Worm (Caenorhabditis elegans) whole organism, dauer: Measurements from ENCODE around the gene tkt-1.

Experiments
- unc-62 ChIP-seq: sonication (generic microtip); optimal IDR thresholded peaks from 2 replicates; lab custom pipeline; 2017; ENCODE audit warnings: missing biosample characterization, missing genetic modification reagents, missing genetic modification characterization

Gene tkt-1

ce11 chrIV:10236106-10236505 is 7.3 kb upstream of the tkt-1 start:
- no peak for TF ChIP-seq unc-62 (GFP tag; lab: Kevin White, UChicago)

- TF ChIP-seq unc-62 (GFP tag; lab: Kevin White, UChicago) = no peak
Observed at ce11 chrIV:10239045-10239444, 4.4 kb upstream of the tkt-1 start, which contains the start of gene ech-8. TSS of gene ech-8 (minus strand) at chrIV:10239176.

DNA sequence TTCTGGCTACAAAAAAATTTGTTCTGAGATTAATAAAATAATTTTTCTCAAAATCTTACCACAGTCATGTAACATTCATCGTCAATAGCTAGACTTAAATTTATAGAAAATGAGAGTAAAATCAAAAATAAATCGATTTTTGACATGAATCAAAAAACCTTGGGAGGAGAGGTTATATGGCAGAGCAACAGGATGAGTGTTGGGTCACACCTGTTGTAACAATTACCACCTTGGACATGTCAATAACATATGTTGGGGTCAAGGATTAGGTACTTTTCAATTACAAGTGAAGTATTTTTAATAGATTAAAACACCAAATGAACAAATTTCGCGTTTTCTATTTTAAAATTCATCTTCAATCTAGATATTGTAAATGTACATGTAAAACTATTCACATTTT is 1.8 kb upstream of the tkt-1 start, which contains the start of gene lipl-7:
lipl-7 (minus strand) TSS at position 165 of the 400 bp plus-strand sequence.
- no peak for TF ChIP-seq unc-62 (GFP tag; lab: Kevin White, UChicago)

- no peak for TF ChIP-seq unc-62 (GFP tag; lab: Kevin White, UChicago)
Observed at ce11 chrIV:10242458-10243123, 821 bp upstream of the tkt-1 start.

DNA sequence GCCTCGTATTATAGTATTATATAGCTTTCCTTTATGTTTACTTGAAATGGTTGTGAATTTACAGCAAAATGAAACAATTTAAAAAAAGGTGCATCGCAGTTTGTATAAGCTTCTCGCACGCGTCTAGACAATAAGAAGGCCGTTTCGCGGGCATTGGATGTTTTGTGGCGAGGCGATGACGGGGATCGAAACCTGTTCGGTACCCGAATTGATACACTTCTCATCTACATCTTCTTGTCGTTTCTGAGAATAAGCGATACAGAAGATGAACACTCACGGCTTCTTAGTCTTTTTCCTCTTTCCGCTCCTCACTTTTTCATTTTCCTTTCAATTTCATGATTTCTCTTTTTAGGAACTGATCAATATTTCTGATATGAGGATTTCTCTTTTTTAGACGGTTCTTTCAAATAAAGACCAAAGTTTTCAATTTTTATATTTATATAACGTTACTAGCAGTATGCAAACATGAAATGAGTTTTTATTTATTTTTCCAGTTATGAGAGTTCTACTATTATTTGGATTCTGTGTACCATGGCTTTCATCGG is 2.3 kb downstream of the tkt-1 start, which contains the start of gene F01G10.10:
F01G10.10 (plus strand) TSS at position 495 of the 545 bp plus-strand sequence.
- TF ChIP-seq unc-62 (GFP tag; lab: Kevin White, UChicago) = no peak

- TF ChIP-seq unc-62 (GFP tag; lab: Kevin White, UChicago) = no peak
Observed at ce11 chrIV:10250577-10251075, 7.2 kb downstream of the tkt-1 start, which contains the start of gene daf-14. TSS of gene daf-14 (plus strand) at chrIV:10250627.

- TF ChIP-seq unc-62 (GFP tag; lab: Kevin White, UChicago) = no peak
Observed at ce11 chrIV:10251261-10251660, 7.8 kb downstream of the tkt-1 start.

ce11 chrIV:10251764-10252163 is 8.4 kb downstream of the tkt-1 start:
- no peak for TF ChIP-seq unc-62 (GFP tag; lab: Kevin White, UChicago)

DNA sequence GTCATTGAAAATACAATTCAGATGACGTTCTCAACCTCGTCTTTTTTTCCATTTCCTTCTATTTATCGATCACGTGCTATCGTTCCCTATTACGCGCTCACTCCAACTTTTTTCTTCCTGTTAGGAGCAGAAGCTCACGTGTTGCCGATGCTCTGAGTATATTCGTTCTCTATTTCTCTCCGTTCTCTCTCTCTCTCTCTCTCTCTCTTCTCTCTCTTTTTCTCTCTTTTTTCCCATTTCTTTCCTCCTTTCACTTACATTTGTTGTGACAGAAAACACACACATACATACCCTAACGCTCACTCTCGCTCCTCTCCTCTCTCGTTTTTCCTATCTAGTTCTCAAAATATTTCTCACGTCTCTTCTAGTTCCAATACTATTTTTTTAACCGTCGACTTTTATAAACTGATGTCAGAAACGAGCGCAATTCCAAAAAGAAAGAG is 9.0 kb downstream of the tkt-1 start:
- TF ChIP-seq unc-62 (GFP tag; lab: Kevin White, UChicago) = no peak

- no peak for TF ChIP-seq unc-62 (GFP tag; lab: Kevin White, UChicago)
Observed at ce11 chrIV:10252886-10253639, 9.7 kb downstream of the tkt-1 start.

DNA sequence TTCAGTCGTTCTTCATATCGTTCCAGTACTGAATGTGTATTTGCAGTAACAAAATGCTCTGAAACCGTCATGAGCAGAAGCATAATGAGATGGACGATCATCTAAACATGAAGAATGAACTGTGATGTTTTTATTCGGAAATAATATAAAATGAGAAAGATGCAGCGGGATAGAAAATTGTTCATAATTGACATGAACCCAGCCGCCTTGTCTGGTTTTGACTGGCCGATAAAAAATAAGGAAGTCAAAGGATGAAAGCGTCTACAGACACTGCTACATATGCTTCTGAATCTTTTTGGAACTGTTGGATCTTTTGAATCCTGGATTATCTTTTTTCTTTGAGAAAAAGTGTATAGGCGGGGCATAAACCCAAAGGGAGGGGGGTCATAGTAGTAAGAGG is 16.1 kb downstream of the tkt-1 start, which contains the start of gene F01G10.9:
F01G10.9 (minus strand) TSS at position 101 of the 400 bp plus-strand sequence.
- TF ChIP-seq unc-62 (GFP tag; lab: Kevin White, UChicago) = no peak

ce11 chrIV:10261061-10261460 is 17.6 kb downstream of the tkt-1 start:
- no peak for TF ChIP-seq unc-62 (GFP tag; lab: Kevin White, UChicago)

DNA sequence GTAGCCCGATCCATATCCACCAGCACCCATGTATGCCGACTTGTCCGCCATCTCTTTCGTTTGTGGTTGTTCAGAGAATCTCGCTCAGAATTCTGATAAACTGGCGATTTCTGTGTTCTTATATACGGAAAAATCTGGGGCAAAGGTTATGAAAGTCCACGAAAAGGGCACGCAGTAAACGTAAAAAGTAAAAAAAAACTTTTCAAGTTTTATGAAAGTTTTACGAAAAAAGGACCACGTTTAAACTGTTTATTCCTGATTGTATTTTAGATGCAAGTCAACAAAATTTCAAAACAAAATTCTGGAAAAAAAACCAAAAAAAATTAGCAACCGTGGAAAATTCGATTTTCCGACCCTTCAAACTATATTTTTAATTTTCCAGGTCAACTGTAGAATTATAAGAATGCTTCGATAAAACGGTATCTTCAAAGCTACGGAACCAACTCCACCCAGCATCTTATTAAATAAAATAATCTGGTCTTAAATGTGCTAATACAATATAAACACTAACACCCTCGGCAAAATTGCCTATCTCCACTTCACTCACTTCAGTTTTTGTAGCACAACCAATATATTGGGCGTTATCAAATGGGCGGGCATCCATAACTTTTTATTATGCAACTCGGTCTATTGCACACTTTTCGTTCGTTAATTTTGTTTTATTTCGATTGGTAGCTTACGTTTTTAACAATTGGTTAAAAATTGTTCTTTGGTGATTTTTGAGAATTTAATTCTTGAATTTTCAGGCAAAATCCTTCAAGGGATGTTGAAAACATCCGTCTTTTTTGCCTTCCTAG is 25.9 kb downstream of the tkt-1 start, which contains the start of the genes nspd-7 and Y43C5A.2:
nspd-7 (minus strand) TSS at position 51 of the 797 bp plus-strand sequence.
Y43C5A.2 (plus strand) TSS at position 747 of the 797 bp plus-strand sequence.
- TF ChIP-seq unc-62 (GFP tag; lab: Kevin White, UChicago) = no peak

DNA sequence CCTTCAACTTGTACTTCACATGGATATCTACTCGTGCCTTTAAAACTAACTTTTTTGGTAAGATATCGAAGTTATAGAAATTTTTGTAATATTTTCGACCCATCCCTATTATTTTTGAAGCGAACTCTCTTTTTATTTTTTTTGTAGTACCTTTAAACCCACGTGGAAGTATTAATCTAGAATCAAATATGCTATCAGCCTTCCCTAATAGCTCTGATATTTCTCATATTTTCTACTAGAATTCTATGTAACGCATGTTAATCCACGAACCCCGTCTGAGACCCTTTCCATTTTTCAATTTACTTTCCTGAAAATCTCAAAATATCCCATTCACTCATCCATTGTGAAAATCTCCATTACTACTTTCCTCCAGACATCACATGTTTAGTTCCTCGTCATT is 29.9 kb downstream of the tkt-1 start:
- no peak for TF ChIP-seq unc-62 (GFP tag; lab: Kevin White, UChicago)

DNA sequence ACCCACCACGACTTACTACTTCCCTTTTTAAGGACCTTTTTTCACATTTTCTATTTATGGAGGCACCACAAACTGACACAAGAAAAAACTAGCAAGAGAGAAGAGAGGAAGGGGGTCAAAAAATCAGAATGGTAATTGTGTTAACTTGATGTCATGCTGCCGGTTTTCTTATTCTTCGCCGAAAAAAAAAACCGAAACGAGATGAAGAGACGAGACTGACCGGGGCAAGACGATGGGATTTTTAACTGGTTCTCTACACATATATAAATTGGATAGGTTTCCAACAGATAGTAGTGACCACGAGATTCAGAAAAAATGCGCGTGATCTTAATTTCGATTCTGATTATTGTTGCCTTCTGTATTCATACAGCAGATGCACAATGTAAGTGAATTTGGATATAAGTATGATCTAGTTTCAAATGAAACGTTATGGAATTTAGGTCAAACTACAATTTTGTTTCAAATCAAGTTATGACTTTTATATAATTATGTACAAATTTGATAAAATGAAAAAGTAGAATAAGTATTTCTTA is 30.4 kb downstream of the tkt-1 start, which contains the start of gene Y43C5A.3:
Y43C5A.3 (plus strand) TSS at position 256 of the 533 bp plus-strand sequence.
- no peak for TF ChIP-seq unc-62 (GFP tag; lab: Kevin White, UChicago)
